Fruit fly (Drosophila melanogaster) whole organism, embryonic: ENCODE measurements around the gene fru.

Experiments
- ATbp ChIP-seq: fragments of 200-800 bp; sonication (Bioruptor generic); optimal IDR thresholded peaks from 2 replicates; lab custom pipeline; 2017; ENCODE audit warnings: missing biosample characterization, mild to moderate bottlenecking, missing genetic modification characterization, missing genetic modification reagents
- Antp ChIP-seq: fragments of 200-800 bp; sonication (Bioruptor generic); optimal IDR thresholded peaks from 3 replicates; lab custom pipeline; 2016; ENCODE audit warnings: missing biosample characterization, missing genetic modification characterization
- Asciz ChIP-seq: fragments of 200-800 bp; sonication (Bioruptor generic); optimal IDR thresholded peaks from 2 replicates; lab custom pipeline; 2017; ENCODE audit warnings: missing biosample characterization, mild to moderate bottlenecking, missing genetic modification characterization, missing genetic modification reagents
- Bteb2 ChIP-seq: fragments of 200-800 bp; sonication (Bioruptor generic); optimal IDR thresholded peaks from 2 replicates; lab custom pipeline; 2016; ENCODE audit warnings: missing biosample characterization, missing genetic modification characterization
- CG11398 ChIP-seq: fragments of 200-800 bp; sonication (Bioruptor generic); optimal IDR thresholded peaks from 2 replicates; lab custom pipeline; 2016; ENCODE audit warnings: missing biosample characterization, missing genetic modification characterization
- CG14050 ChIP-seq: fragments of 200-800 bp; sonication (Bioruptor generic); IDR thresholded peaks from 3 replicates; pipeline ENCODE4 v1.3.6; 2022; ENCODE audit warnings: missing biosample characterization, missing genetic modification characterization
- CG15011 ChIP-seq: fragments of 200-800 bp; sonication (Bioruptor generic); optimal IDR thresholded peaks from 3 replicates; lab custom pipeline; 2018; ENCODE audit warnings: missing biosample characterization, mild to moderate bottlenecking, missing genetic modification characterization
- CG17328 ChIP-seq: fragments of 200-800 bp; sonication (Bioruptor generic); IDR thresholded peaks from 2 replicates; pipeline ENCODE4 v1.3.6; 2022; ENCODE audit warnings: missing biosample characterization, missing genetic modification characterization
- CG18619 ChIP-seq: fragments of 200-800 bp; sonication (Bioruptor generic); optimal IDR thresholded peaks from 3 replicates; lab custom pipeline; 2017; ENCODE audit warnings: missing biosample characterization, mild to moderate bottlenecking, missing genetic modification characterization
- CG31388 ChIP-seq: fragments of 200-800 bp; sonication (Bioruptor generic); optimal IDR thresholded peaks from 2 replicates; lab custom pipeline; 2016; ENCODE audit warnings: missing biosample characterization, missing genetic modification characterization
- CG3163 ChIP-seq: fragments of 200-800 bp; sonication (Bioruptor generic); optimal IDR thresholded peaks from 3 replicates; lab custom pipeline; 2016; ENCODE audit warnings: missing biosample characterization, missing genetic modification characterization
- CG3847 ChIP-seq: fragments of 200-800 bp; sonication (Bioruptor generic); IDR thresholded peaks from 2 replicates; pipeline ENCODE4 v1.3.6; 2022; ENCODE audit warnings: missing biosample characterization, missing genetic modification characterization
- CG4328 ChIP-seq: fragments of 200-800 bp; sonication (Bioruptor generic); optimal IDR thresholded peaks from 3 replicates; lab custom pipeline; 2017; ENCODE audit warnings: missing biosample characterization, missing genetic modification reagents, missing genetic modification characterization
- CG4820 ChIP-seq: fragments of 200-800 bp; sonication (Bioruptor generic); optimal IDR thresholded peaks from 3 replicates; lab custom pipeline; 2016; ENCODE audit warnings: missing biosample characterization, missing genetic modification characterization
- CG5180 ChIP-seq: fragments of 200-800 bp; sonication (Bioruptor generic); optimal IDR thresholded peaks from 3 replicates; lab custom pipeline; 2017; ENCODE audit warnings: missing biosample characterization, missing genetic modification characterization, mild to moderate bottlenecking, moderate library complexity, missing genetic modification reagents
- CG9727 ChIP-seq: fragments of 200-800 bp; sonication (Bioruptor generic); optimal IDR thresholded peaks from 3 replicates; lab custom pipeline; 2017; ENCODE audit warnings: missing biosample characterization, mild to moderate bottlenecking, missing genetic modification characterization
- Chrac-16 ChIP-seq: fragments of 200-800 bp; sonication (Bioruptor generic); optimal IDR thresholded peaks from 3 replicates; lab custom pipeline; 2016; ENCODE audit warnings: missing biosample characterization, missing genetic modification characterization
- CrebB ChIP-seq: fragments of 200-800 bp; sonication (Bioruptor generic); optimal IDR thresholded peaks from 3 replicates; lab custom pipeline; 2018; ENCODE audit warnings: missing biosample characterization, mild to moderate bottlenecking, missing genetic modification characterization
- Dp ChIP-seq: fragments of 200-800 bp; sonication (Bioruptor generic); optimal IDR thresholded peaks from 2 replicates; lab custom pipeline; 2018; ENCODE audit warnings: missing biosample characterization, mild to moderate bottlenecking, missing genetic modification characterization, moderate library complexity
- Hr39 ChIP-seq: fragments of >200 bp; optimal IDR thresholded peaks from 2 replicates; lab custom pipeline; 2017
- MBD-R2 ChIP-seq: fragments of 200-800 bp; sonication (Bioruptor generic); IDR thresholded peaks from 2 replicates; pipeline ENCODE4 v1.3.6; 2022; ENCODE audit warnings: missing biosample characterization, missing genetic modification characterization
- Myb ChIP-seq: fragments of 200-800 bp; sonication (Bioruptor generic); optimal IDR thresholded peaks from 2 replicates; lab custom pipeline; 2016; ENCODE audit warnings: missing biosample characterization, missing genetic modification characterization
- PHDP ChIP-seq: fragments of 200-800 bp; sonication (Bioruptor generic); optimal IDR thresholded peaks from 3 replicates; lab custom pipeline; 2018; ENCODE audit warnings: missing biosample characterization, mild to moderate bottlenecking, missing genetic modification characterization, moderate library complexity
- Side ChIP-seq: fragments of 200-800 bp; sonication (Bioruptor generic); optimal IDR thresholded peaks from 2 replicates; lab custom pipeline; 2016; ENCODE audit warnings: missing biosample characterization, missing genetic modification characterization
- Tbp ChIP-seq: fragments of >200 bp; optimal IDR thresholded peaks from 2 replicates; lab custom pipeline; 2018; ENCODE audit warnings: missing biosample characterization, missing genetic modification characterization
- ab ChIP-seq: fragments of 200-800 bp; sonication (Bioruptor generic); optimal IDR thresholded peaks from 2 replicates; lab custom pipeline; 2016; ENCODE audit warnings: missing biosample characterization, missing genetic modification characterization
- abd-A ChIP-seq: fragments of 200-800 bp; sonication (Bioruptor generic); optimal IDR thresholded peaks from 3 replicates; lab custom pipeline; 2019; ENCODE audit warnings: missing biosample characterization, mild to moderate bottlenecking, missing genetic modification characterization, moderate library complexity
- aop ChIP-seq: fragments of 200-800 bp; sonication (Bioruptor generic); IDR thresholded peaks from 2 replicates; pipeline ENCODE4 v1.3.6; 2022; ENCODE audit warnings: missing biosample characterization, missing genetic modification characterization
- ara ChIP-seq: fragments of 200-800 bp; sonication (Bioruptor generic); IDR thresholded peaks from 2 replicates; pipeline ENCODE4 v1.3.6; 2022; ENCODE audit warnings: missing biosample characterization, missing genetic modification characterization
- ash1 ChIP-seq: fragments of 200-800 bp; sonication (Bioruptor generic); optimal IDR thresholded peaks from 2 replicates; lab custom pipeline; 2018; ENCODE audit warnings: missing biosample characterization, mild to moderate bottlenecking, missing genetic modification characterization
- br ChIP-seq: fragments of >200 bp; optimal IDR thresholded peaks from 2 replicates; lab custom pipeline; 2017
- cad ChIP-seq: fragments of >200 bp; optimal IDR thresholded peaks from 2 replicates; lab custom pipeline; 2017; ENCODE audit warnings: missing biosample characterization, missing genetic modification characterization
- crc ChIP-seq: fragments of 200-800 bp; sonication (Bioruptor generic); optimal IDR thresholded peaks from 2 replicates; lab custom pipeline; 2016; ENCODE audit warnings: missing biosample characterization, missing genetic modification characterization
- exex ChIP-seq: fragments of 200-800 bp; sonication (Bioruptor generic); optimal IDR thresholded peaks from 4 replicates; lab custom pipeline; 2018; ENCODE audit warnings: missing biosample characterization, mild to moderate bottlenecking, missing genetic modification characterization, moderate library complexity
- eyg ChIP-seq: fragments of 200-800 bp; sonication (Bioruptor generic); optimal IDR thresholded peaks from 3 replicates; lab custom pipeline; 2016; ENCODE audit warnings: missing biosample characterization, missing genetic modification characterization
- grau ChIP-seq: fragments of 200-800 bp; optimal IDR thresholded peaks from 3 replicates; lab custom pipeline; 2019; ENCODE audit warnings: missing biosample characterization, mild to moderate bottlenecking, missing genetic modification characterization, moderate library complexity
- insv ChIP-seq, 2 experiments: fragments of 200-800 bp; sonication (Bioruptor generic); optimal IDR thresholded peaks; 3 replicates each; lab custom pipeline; 2016 to 2018; ENCODE audit warnings: missing biosample characterization in 2 of 2, missing genetic modification characterization in 2 of 2
- ken ChIP-seq: fragments of 200-800 bp; sonication (Bioruptor generic); IDR thresholded peaks from 3 replicates; pipeline ENCODE4 v1.3.6; 2022; ENCODE audit warnings: missing biosample characterization, missing genetic modification characterization
- nmo ChIP-seq: fragments of 200-800 bp; sonication (Bioruptor generic); optimal IDR thresholded peaks from 2 replicates; lab custom pipeline; 2018; ENCODE audit warnings: missing biosample characterization, mild to moderate bottlenecking, missing genetic modification characterization, moderate library complexity
- otp ChIP-seq: fragments of 200-800 bp; sonication (Bioruptor generic); IDR thresholded peaks from 3 replicates; pipeline ENCODE4, ENCODE4 v1.3.6; 2022; ENCODE audit warnings: missing biosample characterization, missing genetic modification characterization
- p53 ChIP-seq: fragments of 200-800 bp; sonication (Bioruptor generic); optimal IDR thresholded peaks from 2 replicates; lab custom pipeline; 2016; ENCODE audit warnings: missing biosample characterization, missing genetic modification characterization
- pho ChIP-seq: fragments of 200-800 bp; sonication (Bioruptor generic); optimal IDR thresholded peaks from 2 replicates; lab custom pipeline; 2016; ENCODE audit warnings: missing biosample characterization, missing genetic modification characterization
- repo ChIP-seq: fragments of 200-800 bp; sonication (Bioruptor generic); optimal IDR thresholded peaks from 2 replicates; lab custom pipeline; 2016; ENCODE audit warnings: missing biosample characterization, missing genetic modification characterization
- run ChIP-seq: fragments of 200-800 bp; sonication (Bioruptor generic); optimal IDR thresholded peaks from 3 replicates; lab custom pipeline; 2018; ENCODE audit warnings: missing biosample characterization, mild to moderate bottlenecking, missing genetic modification characterization
- seq ChIP-seq: fragments of 200-800 bp; sonication (Bioruptor generic); IDR thresholded peaks from 2 replicates; pipeline ENCODE4 v1.3.6; 2022; ENCODE audit warnings: missing biosample characterization, missing genetic modification characterization
- sima ChIP-seq: fragments of 200-800 bp; sonication (Bioruptor generic); optimal IDR thresholded peaks from 2 replicates; lab custom pipeline; 2016; ENCODE audit warnings: missing biosample characterization, missing genetic modification characterization
- sr ChIP-seq: fragments of 200-800 bp; sonication (Bioruptor generic); IDR thresholded peaks from 3 replicates; pipeline ENCODE4 v1.3.6; 2022; ENCODE audit warnings: missing biosample characterization, missing genetic modification characterization
- stc ChIP-seq: fragments of 200-800 bp; sonication (Bioruptor generic); IDR thresholded peaks from 2 replicates; pipeline ENCODE4 v1.3.6; 2022; ENCODE audit warnings: missing biosample characterization, missing genetic modification characterization
- tll ChIP-seq, 2 experiments: fragments of 200-800 bp in 1 of 2; fragments of >200 bp in 1 of 2; sonication (Bioruptor generic) in 1 of 2; optimal IDR thresholded peaks; 2 replicates each; lab custom pipeline; 2017 to 2019; ENCODE audit warnings: missing biosample characterization in 2 of 2, missing genetic modification characterization in 2 of 2, mild to moderate bottlenecking in 1 of 2, moderate library complexity in 1 of 2
- tx ChIP-seq: fragments of 200-800 bp; sonication (Bioruptor generic); optimal IDR thresholded peaks from 2 replicates; lab custom pipeline; 2016; ENCODE audit warnings: missing biosample characterization, missing genetic modification characterization
- unpg ChIP-seq: fragments of 200-800 bp; sonication (Bioruptor generic); optimal IDR thresholded peaks from 3 replicates; lab custom pipeline; 2018; ENCODE audit warnings: missing biosample characterization, mild to moderate bottlenecking, missing genetic modification characterization, moderate library complexity
- wdn ChIP-seq: fragments of 200-800 bp; sonication (Bioruptor generic); IDR thresholded peaks from 2 replicates; pipeline ENCODE4 v1.3.6; 2022; ENCODE audit warnings: missing biosample characterization, missing genetic modification characterization
- wek ChIP-seq: fragments of 200-800 bp; sonication (Bioruptor generic); optimal IDR thresholded peaks from 3 replicates; lab custom pipeline; 2018; ENCODE audit warnings: missing biosample characterization, mild to moderate bottlenecking, missing genetic modification characterization, moderate library complexity

The fru gene

DNA sequence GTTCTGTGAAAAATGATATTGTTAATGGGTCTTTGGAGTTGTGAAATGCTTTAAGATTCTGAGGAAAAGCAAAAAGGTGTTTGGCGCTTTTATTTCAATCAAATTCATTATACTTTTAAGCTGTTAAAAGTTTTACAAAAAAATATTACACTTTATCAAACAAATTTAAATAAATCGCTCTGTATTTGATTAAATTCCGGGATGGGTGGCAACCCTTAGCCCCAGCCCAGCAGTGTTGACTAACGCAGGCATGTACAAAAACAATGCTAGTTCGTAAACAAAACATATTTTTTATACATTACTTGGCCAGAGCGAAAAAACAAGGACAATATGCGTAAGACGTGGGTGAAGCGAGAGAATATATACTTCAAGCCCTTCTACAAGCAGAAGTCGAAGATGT is 140.7 kb downstream of the fru start, which contains the start of gene CG7685 (continued):
- TF ChIP-seq CG3163 (GFP tag; lab: Kevin White, UChicago) (peak; percentile 48), p53 (GFP tag; lab: Kevin White, UChicago) (no peak), tx (peak; percentile 51), ab (GFP tag; lab: Kevin White, UChicago) (no peak), pho (GFP tag; lab: Kevin White, UChicago) (peak; percentile 68), ara (GFP tag; lab: Robert Waterston, UW) (peak; percentile 51; the same call in 1 of the 2 replicates), CG17328 (GFP tag; lab: Robert Waterston, UW) (peak; percentile 52), CG4328 (GFP tag; lab: Kevin White, UChicago) (peak; percentile 55), seq (GFP tag; lab: Robert Waterston, UW) (no peak), br (lab: Kevin White, UChicago) (no peak), CG14050 (peak; percentile 47; the same call in 2 of the 3 replicates), tll (GFP tag; optimal IDR thresholded peaks at IDR 0.05; lab: Kevin White, UChicago) (no peak), Side (peak; percentile 62), abd-A (tag; lab: Kevin White, UChicago) (no peak), eyg (peak; percentile 63), Bteb2 (GFP tag; lab: Kevin White, UChicago) (peak; percentile 66), repo (GFP tag; lab: Kevin White, UChicago) (peak; percentile 63), Tbp (GFP tag; lab: Kevin White, UChicago) (no peak), CG15011 (GFP tag; lab: Kevin White, UChicago) (no peak), Myb (peak; percentile 63), wek (GFP tag; lab: Kevin White, UChicago) (no peak), sima (GFP tag; lab: Kevin White, UChicago) (peak; percentile 47), nmo (GFP tag; lab: Kevin White, UChicago) (peak; percentile 45), CG9727 (GFP tag; lab: Kevin White, UChicago) (peak; percentile 40), CG3847 (GFP tag; lab: Robert Waterston, UW) (peak; percentile 85), crc (GFP tag; lab: Kevin White, UChicago) (peak; percentile 60), CG4820 (peak; percentile 19), exex (tag; lab: Kevin White, UChicago) (peak; percentile 39), insv (GFP tag; optimal IDR thresholded peaks at IDR 0.05; lab: Kevin White, UChicago) (peak in 1 of 2 experiments; percentile 29), CG11398 (no peak), MBD-R2 (peak; percentile 92), CG5180 (GFP tag; lab: Kevin White, UChicago) (peak; percentile 28), Asciz (GFP tag; lab: Kevin White, UChicago) (peak; percentile 18), CG31388 (GFP tag; lab: Kevin White, UChicago) (no peak), stc (GFP tag; lab: Robert Waterston, UW) (peak; percentile 8; the same call in 1 of the 2 replicates), wdn (GFP tag; lab: Robert Waterston, UW) (no peak), CrebB (peak; percentile 34), cad (no peak), ash1 (peak; percentile 21), Hr39 (no peak), unpg (GFP tag; lab: Kevin White, UChicago) (peak; percentile 64), ken (GFP tag; lab: Robert Waterston, UW) (peak; percentile 48; the same call in 1 of the 3 replicates), grau (tag; lab: Kevin White, UChicago) (peak; percentile 72), Antp (GFP tag; lab: Kevin White, UChicago) (peak; percentile 49), Chrac-16 (GFP tag; lab: Kevin White, UChicago) (peak; percentile 55), Dp (peak; percentile 71), aop (GFP tag; lab: Robert Waterston, UW) (no peak), PHDP (tag; lab: Kevin White, UChicago) (peak; percentile 76), sr (no peak), run (tag; lab: Kevin White, UChicago) (no peak), otp (GFP tag; lab: Robert Waterston, UW) (no peak), CG18619 (GFP tag; lab: Kevin White, UChicago) (peak; percentile 51), ATbp (GFP tag; lab: Kevin White, UChicago) (no peak)
